Worm (Caenorhabditis elegans) whole organism, L4 larva: ENCODE data around the gene C41G6.12.
"Not testable (repeated sequence)": the region's sequence is repeated elsewhere in the genome, so short reads cannot be mapped to it uniquely, and the experiment has no call there.

ENCODE experiments used
- F26F4.8 ChIP-seq: fragments of 200-800 bp; sonication (Bioruptor generic); conservative IDR thresholded peaks from 2 replicates; pipeline ENCODE4 v1.3.6; 2022; ENCODE audit warnings: missing genetic modification characterization, missing compliant biosample characterization
- T20F7.1 ChIP-seq: fragments of 200-800 bp; sonication (Bioruptor generic); optimal IDR thresholded peaks from 2 replicates; lab custom pipeline; 2018; ENCODE audit warnings: mild to moderate bottlenecking, missing genetic modification characterization, missing compliant biosample characterization
- Y48G9A.11 ChIP-seq: fragments of 200-800 bp; sonication (Bioruptor generic); IDR thresholded peaks from 2 replicates; pipeline ENCODE4 v1.3.6; 2022; ENCODE audit warnings: missing genetic modification reagents, missing genetic modification characterization, missing compliant biosample characterization
- ZK337.2 ChIP-seq: fragments of 200-800 bp; sonication (Bioruptor generic); IDR thresholded peaks from 2 replicates; pipeline ENCODE4 v1.3.6; 2022; ENCODE audit warnings: missing genetic modification reagents, missing genetic modification characterization, missing compliant biosample characterization
- ZK546.5 ChIP-seq, 2 experiments: sonication (generic microtip); optimal IDR thresholded peaks; 2 replicates each; lab custom pipeline; 2017; ENCODE audit warnings: missing biosample characterization in 2 of 2, missing genetic modification characterization in 2 of 2
- aha-1 ChIP-seq: fragments of 150-350 bp; peaks from one replicate; lab custom pipeline; 2014; ENCODE audit warnings: missing biosample characterization, missing genetic modification characterization
- ceh-20 ChIP-seq: fragments of 200-800 bp; sonication (Bioruptor generic); IDR thresholded peaks from 2 replicates; pipeline ENCODE4 v1.3.6; 2022; ENCODE audit warnings: missing genetic modification reagents, missing genetic modification characterization, missing compliant biosample characterization
- ceh-44 ChIP-seq: fragments of 200-800 bp; sonication (Bioruptor generic); IDR thresholded peaks from 2 replicates; pipeline ENCODE4 v1.3.6; 2022; ENCODE audit warnings: missing genetic modification reagents, missing genetic modification characterization, missing compliant biosample characterization
- cey-2 ChIP-seq: sonication (generic microtip); optimal IDR thresholded peaks from 3 replicates; lab custom pipeline; 2017; ENCODE audit warnings: missing genetic modification characterization, mild to moderate bottlenecking, missing compliant biosample characterization, antibody characterized with exemption, borderline replicate concordance; ENCODE audit not compliant: insufficient read depth
- daf-16 ChIP-seq, 3 experiments: sonication (generic microtip); optimal IDR thresholded peaks; 2 replicates each; lab custom pipeline; 2016 to 2017; ENCODE audit warnings: missing genetic modification characterization in 3 of 3, missing genetic modification reagents in 3 of 3, mild to moderate bottlenecking in 2 of 3, missing compliant biosample characterization in 2 of 3, missing biosample characterization in 1 of 3, moderate library complexity in 1 of 3
- daf-19 ChIP-seq: fragments of 200-800 bp; sonication (Bioruptor generic); conservative IDR thresholded peaks from 2 replicates; pipeline ENCODE4 v1.3.6; 2022; ENCODE audit warnings: missing genetic modification characterization, missing compliant biosample characterization
- dmd-6 ChIP-seq: fragments of 200-800 bp; sonication (Bioruptor generic); IDR thresholded peaks from 2 replicates; pipeline ENCODE4 v1.3.6; 2022; ENCODE audit warnings: missing genetic modification reagents, missing genetic modification characterization, missing compliant biosample characterization
- egl-43 ChIP-seq: fragments of 200-800 bp; sonication (Bioruptor generic); IDR thresholded peaks from 2 replicates; pipeline ENCODE4 v1.3.6; 2022; ENCODE audit warnings: missing genetic modification reagents, missing genetic modification characterization, missing compliant biosample characterization
- hlh-11 ChIP-seq: fragments of 200-800 bp; sonication (Bioruptor generic); optimal IDR thresholded peaks from 2 replicates; lab custom pipeline; 2018; ENCODE audit warnings: mild to moderate bottlenecking, missing genetic modification characterization, missing compliant biosample characterization
- lim-7 ChIP-seq: fragments of 200-800 bp; sonication (Bioruptor generic); IDR thresholded peaks from 2 replicates; pipeline ENCODE4 v1.3.6; 2022; ENCODE audit warnings: missing genetic modification characterization, missing compliant biosample characterization
- lin-1 ChIP-seq: fragments of 200-800 bp; sonication (Bioruptor generic); IDR thresholded peaks from 2 replicates; pipeline ENCODE4 v1.3.6; 2022; ENCODE audit warnings: missing genetic modification reagents, missing genetic modification characterization, missing compliant biosample characterization
- lin-15B ChIP-seq: fragments of 150-350 bp; sonication (generic microtip); optimal IDR thresholded peaks from 3 replicates; lab custom pipeline; 2014; ENCODE audit warnings: missing biosample characterization, missing genetic modification characterization
- mes-2 ChIP-seq: sonication (generic microtip); optimal IDR thresholded peaks from 2 replicates; lab custom pipeline; 2016; ENCODE audit warnings: missing genotype, mild to moderate bottlenecking, missing genetic modification characterization, missing compliant biosample characterization; ENCODE audit not compliant: poor library complexity, severe bottlenecking
- nhr-102 ChIP-seq: sonication (generic microtip); optimal IDR thresholded peaks from 2 replicates; lab custom pipeline; 2016; ENCODE audit warnings: mild to moderate bottlenecking, missing genetic modification characterization, moderate library complexity, missing compliant biosample characterization
- nhr-237 ChIP-seq: sonication (generic microtip); optimal IDR thresholded peaks from 2 replicates; lab custom pipeline; 2017; ENCODE audit warnings: missing biosample characterization, missing genetic modification characterization
- nhr-28 ChIP-seq: fragments of 150-350 bp; optimal IDR thresholded peaks from 2 replicates; lab custom pipeline; 2014; ENCODE audit warnings: missing biosample characterization, missing genetic modification characterization
- php-3 ChIP-seq: fragments of 200-800 bp; sonication (Bioruptor generic); IDR thresholded peaks from 2 replicates; pipeline ENCODE4 v1.3.6; 2022; ENCODE audit warnings: missing genetic modification reagents, missing genetic modification characterization, missing compliant biosample characterization
- sdz-12 ChIP-seq: fragments of 200-800 bp; sonication (Bioruptor generic); optimal IDR thresholded peaks from 2 replicates; lab custom pipeline; 2018; ENCODE audit warnings: mild to moderate bottlenecking, missing genetic modification characterization, missing compliant biosample characterization
- snpc-1.2 ChIP-seq: fragments of 200-800 bp; sonication (Bioruptor generic); IDR thresholded peaks from 2 replicates; pipeline ENCODE4 v1.3.6; 2022; ENCODE audit warnings: missing genetic modification reagents, missing genetic modification characterization, missing compliant biosample characterization
- spr-1 ChIP-seq: sonication (generic microtip); optimal IDR thresholded peaks from 2 replicates; lab custom pipeline; 2016; ENCODE audit warnings: mild to moderate bottlenecking, missing genetic modification characterization, missing compliant biosample characterization
- tag-97 ChIP-seq: fragments of 200-800 bp; sonication (Bioruptor generic); IDR thresholded peaks from 2 replicates; pipeline ENCODE4 v1.3.6; 2022; ENCODE audit warnings: missing genetic modification characterization, missing compliant biosample characterization
- unc-39 ChIP-seq: sonication (generic microtip); optimal IDR thresholded peaks from 2 replicates; lab custom pipeline; 2017; ENCODE audit warnings: missing biosample characterization, missing genetic modification characterization

The C41G6.12 gene

DNA sequence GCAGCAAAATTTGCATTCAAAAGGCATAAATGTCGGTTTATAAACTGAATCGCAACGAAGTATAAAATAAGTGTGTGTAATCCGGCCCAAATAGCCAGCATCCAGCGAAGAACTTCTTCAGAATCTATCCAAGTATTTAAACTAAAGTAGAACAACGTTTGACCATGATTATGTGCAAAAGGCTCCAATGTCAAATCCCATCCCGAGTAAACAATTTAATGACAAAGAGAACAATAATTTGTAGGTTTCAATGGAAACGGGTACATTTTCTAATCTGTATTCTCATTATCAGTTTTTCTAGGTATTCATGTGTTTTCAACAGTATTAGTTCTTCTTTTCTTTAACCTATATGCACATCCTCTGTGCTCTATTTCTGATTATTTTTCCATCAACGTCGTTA lies at the start of gene C41G6.12:
Gene C41G6.12, minus strand, starts transcription at position 101 of the 400 bp plus-strand sequence.
- TF ChIP-seq nhr-237 (tag; lab: Kevin White, UChicago); lim-7; sdz-12 (GFP tag; lab: Kevin White, UChicago): not testable (repeated sequence)

DNA sequence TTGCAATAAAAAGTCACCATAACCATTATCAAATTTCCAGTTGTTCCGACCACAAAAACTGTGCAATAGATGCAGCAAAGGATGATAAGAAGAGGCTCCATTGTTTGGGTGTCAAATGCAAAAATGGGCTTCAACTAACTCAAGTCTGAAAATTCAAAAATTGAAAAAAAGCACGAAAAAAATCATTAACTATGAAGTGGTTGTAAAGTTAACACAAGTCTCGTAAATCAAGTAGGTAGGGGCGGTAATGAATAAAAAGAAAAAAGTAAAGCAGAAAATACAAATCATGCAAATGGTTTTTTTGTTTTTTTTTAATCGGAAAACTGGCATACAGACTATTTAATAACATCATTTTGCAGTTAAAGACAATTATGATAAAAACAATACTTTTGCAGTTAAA lies 49.1 kb upstream of the C41G6.12 start, which contains the start of gene srsx-39:
Gene srsx-39, minus strand, starts transcription at position 101 of the 400 bp plus-strand sequence.
- not testable (repeated sequence) for TF ChIP-seq F26F4.8 (GFP tag; lab: Robert Waterston, UW); daf-16 (GFP tag; optimal IDR thresholded peaks at IDR 0.05; lab: Kevin White, UChicago); daf-16 (tag; optimal IDR thresholded peaks at IDR 0.05; lab: Kevin White, UChicago); unc-39 (tag; lab: Kevin White, UChicago)

DNA sequence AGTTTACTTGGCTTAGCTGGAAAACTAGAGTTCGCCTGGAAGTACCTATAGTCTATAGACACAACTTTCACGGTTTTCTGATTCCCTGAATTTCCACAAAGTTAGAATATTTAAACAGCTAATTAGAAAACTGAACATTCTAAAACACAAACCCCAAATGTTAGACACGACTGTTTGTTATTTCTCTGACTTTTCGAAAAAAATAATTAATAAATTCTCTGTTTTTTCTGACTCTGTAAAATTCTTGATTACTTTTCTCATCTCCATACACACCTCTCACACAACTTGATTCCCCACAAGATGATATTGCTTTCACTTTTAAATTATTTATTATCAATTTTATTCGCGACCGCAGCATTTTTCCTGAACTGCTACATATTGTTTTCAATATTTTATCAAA lies 45.9 kb upstream of the C41G6.12 start, which contains the start of gene srbc-75:
Gene srbc-75, plus strand, starts transcription at position 301 of the 400 bp plus-strand sequence.
- TF ChIP-seq cey-2 (tag; lab: Kevin White, UChicago) (no peak), nhr-28 (tag; lab: Kevin White, UChicago) (no peak), ZK546.5 (tag; optimal IDR thresholded peaks at IDR 0.05; lab: Kevin White, UChicago) (no peak), aha-1 (tag; lab: Kevin White, UChicago) (peak; percentile 54), ceh-20 (no peak), daf-19 (GFP tag; lab: Robert Waterston, UW) (no peak)

DNA sequence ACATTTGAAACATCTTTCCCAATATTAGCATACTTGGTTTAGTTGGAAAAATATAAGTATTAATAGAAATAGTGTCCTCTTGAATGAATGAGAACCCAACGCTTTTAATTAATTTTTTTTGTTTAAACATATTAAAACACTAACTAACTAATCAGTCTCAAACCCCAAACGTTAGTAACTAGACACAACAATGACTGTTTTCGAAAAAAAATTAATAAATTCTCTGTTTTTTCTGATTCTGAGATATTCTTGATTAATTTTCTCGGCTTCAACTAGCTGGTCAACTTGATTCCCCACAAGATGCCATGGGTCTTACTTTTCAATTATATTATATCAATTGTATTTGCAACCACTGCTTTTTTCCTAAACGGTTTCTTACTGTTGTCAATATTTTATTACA lies 44.5 kb upstream of the C41G6.12 start, which contains the start of gene srbc-76:
Gene srbc-76, plus strand, starts transcription at position 301 of the 400 bp plus-strand sequence.
- TF ChIP-seq snpc-1.2 (GFP tag; lab: Robert Waterston, UW) (no peak), ZK546.5 (tag; optimal IDR thresholded peaks at IDR 0.05; lab: Kevin White, UChicago) (no peak), tag-97 (GFP tag; lab: Robert Waterston, UW) (no peak), php-3 (GFP tag; lab: Robert Waterston, UW) (no peak), lin-15B (tag; lab: Kevin White, UChicago) (no peak), mes-2 (tag; lab: Kevin White, UChicago) (no peak), ZK337.2 (GFP tag; lab: Robert Waterston, UW) (no peak), daf-16 (GFP tag; optimal IDR thresholded peaks at IDR 0.05; lab: Kevin White, UChicago) (no peak), daf-16 (tag; optimal IDR thresholded peaks at IDR 0.05; lab: Kevin White, UChicago) (no peak), hlh-11 (tag; lab: Kevin White, UChicago) (no peak), ceh-44 (GFP tag; lab: Robert Waterston, UW) (no peak)

DNA sequence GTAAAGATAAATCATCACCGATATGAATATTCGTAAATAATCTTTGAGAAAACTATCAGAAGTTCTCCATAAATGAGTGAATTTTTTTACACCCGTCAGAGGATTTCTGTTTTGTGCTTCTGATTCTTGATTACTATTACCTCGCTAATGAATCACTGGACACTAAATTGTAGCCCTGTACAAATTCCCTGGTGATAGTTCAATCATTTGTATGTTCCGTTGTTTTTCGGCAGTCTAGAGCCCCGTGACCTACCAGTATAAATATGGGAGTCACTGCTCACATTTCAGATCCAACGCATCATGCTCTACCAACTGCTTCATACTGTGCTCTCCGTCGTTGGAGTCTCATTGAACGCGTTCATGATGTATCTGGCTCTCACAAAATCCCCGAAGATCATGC lies 42.7 kb upstream of the C41G6.12 start, which contains the start of gene srd-28:
Gene srd-28, plus strand, starts transcription at position 301 of the 400 bp plus-strand sequence.
- not testable (repeated sequence) for TF ChIP-seq lin-1 (GFP tag; lab: Robert Waterston, UW); Y48G9A.11 (GFP tag; lab: Robert Waterston, UW); dmd-6

DNA sequence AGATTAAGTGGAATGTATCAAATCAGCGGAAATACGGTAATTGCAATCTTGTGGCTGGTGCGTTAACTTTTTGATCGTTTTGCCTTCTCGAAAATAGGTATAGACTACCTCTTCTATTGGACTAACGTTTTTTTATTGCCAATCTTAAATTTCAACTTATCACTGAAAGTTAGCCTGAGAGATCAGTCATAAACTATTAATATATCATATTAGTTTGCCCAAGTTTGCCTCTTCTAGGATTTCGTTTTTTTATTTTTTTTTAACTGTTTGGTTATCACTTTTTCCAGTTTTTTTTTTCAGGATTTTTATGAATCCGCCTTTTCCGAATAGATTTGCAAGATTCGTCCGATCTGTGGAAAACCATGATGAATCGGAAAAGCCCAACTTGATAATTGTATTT lies 36.9 kb upstream of the C41G6.12 start, which contains the start of gene kin-30:
Gene kin-30, plus strand, starts transcription at position 301 of the 400 bp plus-strand sequence.
- TF ChIP-seq nhr-102 (tag; lab: Kevin White, UChicago) (no peak), daf-16 (GFP tag; optimal IDR thresholded peaks at IDR 0.05; lab: Kevin White, UChicago) (no peak), daf-16 (tag; optimal IDR thresholded peaks at IDR 0.05; lab: Kevin White, UChicago) (no peak), T20F7.1 (GFP tag; lab: Kevin White, UChicago) (no peak), egl-43 (no peak), spr-1 (tag; lab: Kevin White, UChicago) (no peak)
- TF ChIP-seq, all 104 proteins: peak for 0
